Fruit fly (Drosophila melanogaster) whole organism, embryonic: ENCODE results near the gene SMC1.

Source experiments
- Adf1 ChIP-seq: fragments of 200-800 bp; sonication (Bioruptor generic); IDR thresholded peaks from 2 replicates; pipeline ENCODE4 v1.3.6; 2022; ENCODE audit warnings: missing biosample characterization, missing genetic modification characterization
- Bgb ChIP-seq: fragments of 200-800 bp; sonication (Bioruptor generic); IDR thresholded peaks from 2 replicates; pipeline ENCODE4 v1.3.6; 2022; ENCODE audit warnings: missing biosample characterization, missing genetic modification characterization; ENCODE audit not compliant: partially characterized antibody
- Blimp-1 ChIP-seq: fragments of 200-800 bp; sonication (Bioruptor generic); optimal IDR thresholded peaks from 3 replicates; lab custom pipeline; 2018; ENCODE audit warnings: missing biosample characterization, missing genetic modification characterization, mild to moderate bottlenecking, moderate library complexity, missing genetic modification reagents
- C15 ChIP-seq: fragments of 200-800 bp; sonication (Bioruptor generic); IDR thresholded peaks from 3 replicates; pipeline ENCODE4 v1.3.6; 2022; ENCODE audit warnings: missing biosample characterization, missing genetic modification characterization
- CG1024 ChIP-seq: fragments of 200-800 bp; sonication (Bioruptor generic); IDR thresholded peaks from 2 replicates; pipeline ENCODE4 v1.3.6; 2022; ENCODE audit warnings: missing biosample characterization, missing genetic modification characterization
- CG10654 ChIP-seq: fragments of 200-800 bp; sonication (Bioruptor generic); optimal IDR thresholded peaks from 2 replicates; lab custom pipeline; 2016; ENCODE audit warnings: missing biosample characterization, missing genetic modification characterization
- CG11085 ChIP-seq: fragments of 200-800 bp; sonication (Bioruptor generic); IDR thresholded peaks from 2 replicates; pipeline ENCODE4 v1.3.6; 2022; ENCODE audit warnings: missing biosample characterization, missing genetic modification characterization
- CG12155 ChIP-seq: fragments of 200-800 bp; sonication (Bioruptor generic); optimal IDR thresholded peaks from 3 replicates; lab custom pipeline; 2016; ENCODE audit warnings: missing biosample characterization, missing genetic modification characterization
- CG13287 ChIP-seq: fragments of 200-800 bp; sonication (Bioruptor generic); IDR thresholded peaks from 2 replicates; pipeline ENCODE4 v1.3.6; 2022; ENCODE audit warnings: missing biosample characterization, missing genetic modification characterization; ENCODE audit not compliant: partially characterized antibody
- CG14050 ChIP-seq: fragments of 200-800 bp; sonication (Bioruptor generic); IDR thresholded peaks from 3 replicates; pipeline ENCODE4 v1.3.6; 2022; ENCODE audit warnings: missing biosample characterization, missing genetic modification characterization
- CG15073 ChIP-seq: fragments of 200-800 bp; sonication (Bioruptor generic); optimal IDR thresholded peaks from 2 replicates; lab custom pipeline; 2016; ENCODE audit warnings: missing biosample characterization, missing genetic modification characterization
- CG18599 ChIP-seq: fragments of 200-800 bp; sonication (Bioruptor generic); optimal IDR thresholded peaks from 3 replicates; lab custom pipeline; 2017; ENCODE audit warnings: missing biosample characterization, missing genetic modification characterization, mild to moderate bottlenecking, moderate library complexity, missing genetic modification reagents
- CG2116 ChIP-seq: fragments of 200-800 bp; sonication (Bioruptor generic); optimal IDR thresholded peaks from 3 replicates; lab custom pipeline; 2018; ENCODE audit warnings: missing biosample characterization, mild to moderate bottlenecking, missing genetic modification characterization
- CG2129 ChIP-seq: fragments of 200-800 bp; sonication (Bioruptor generic); IDR thresholded peaks from 2 replicates; pipeline ENCODE4 v1.3.6; 2022; ENCODE audit warnings: missing biosample characterization, missing genetic modification characterization; ENCODE audit not compliant: partially characterized antibody
- CG4617 ChIP-seq: fragments of 200-800 bp; sonication (Bioruptor generic); optimal IDR thresholded peaks from 3 replicates; lab custom pipeline; 2016; ENCODE audit warnings: missing biosample characterization, missing genetic modification characterization, borderline replicate concordance
- CG6689 ChIP-seq: fragments of 200-800 bp; sonication (Bioruptor generic); IDR thresholded peaks from 2 replicates; pipeline ENCODE4 v1.3.6; 2022; ENCODE audit warnings: missing biosample characterization, missing genetic modification characterization
- CG8290 ChIP-seq, 3 experiments: fragments of 200-800 bp; sonication (Bioruptor generic); optimal IDR thresholded peaks; 2 replicates each; lab custom pipeline; 2016 to 2019; ENCODE audit warnings: missing biosample characterization in 3 of 3, missing genetic modification characterization in 3 of 3, mild to moderate bottlenecking in 2 of 3, moderate library complexity in 1 of 3
- CG9609 ChIP-seq: fragments of 200-800 bp; sonication (Bioruptor generic); optimal IDR thresholded peaks from 3 replicates; lab custom pipeline; 2016; ENCODE audit warnings: missing biosample characterization, missing genetic modification characterization
- CHES-1-like ChIP-seq: fragments of 200-800 bp; sonication (Bioruptor generic); optimal IDR thresholded peaks from 2 replicates; lab custom pipeline; 2016; ENCODE audit warnings: missing biosample characterization, missing genetic modification characterization
- Dfd ChIP-seq, 2 experiments: fragments of >200 bp; optimal IDR thresholded peaks; 2 replicates each; lab custom pipeline; 2017; ENCODE audit warnings: missing biosample characterization in 2 of 2, missing genetic modification characterization in 2 of 2
- H15 ChIP-seq: fragments of 200-800 bp; sonication (Bioruptor generic); IDR thresholded peaks from 3 replicates; pipeline ENCODE4 v1.3.6; 2022; ENCODE audit warnings: missing biosample characterization, missing genetic modification characterization
- HLH4C ChIP-seq: fragments of 200-800 bp; sonication (Bioruptor generic); IDR thresholded peaks from 3 replicates; pipeline ENCODE4 v1.3.6; 2022; ENCODE audit warnings: missing biosample characterization, missing genetic modification characterization; ENCODE audit not compliant: partially characterized antibody
- Hsf ChIP-seq: fragments of 200-800 bp; sonication (Bioruptor generic); optimal IDR thresholded peaks from 3 replicates; lab custom pipeline; 2016; ENCODE audit warnings: missing biosample characterization, missing genetic modification characterization
- MBD-R2 ChIP-seq: fragments of 200-800 bp; sonication (Bioruptor generic); IDR thresholded peaks from 2 replicates; pipeline ENCODE4 v1.3.6; 2022; ENCODE audit warnings: missing biosample characterization, missing genetic modification characterization
- Med ChIP-seq: fragments of 200-800 bp; sonication (Bioruptor generic); peaks from one replicate; lab custom pipeline; 2016; ENCODE audit warnings: missing biosample characterization, missing genetic modification characterization, mild to moderate bottlenecking, inconsistent platforms, moderate library complexity
- NK7.1 ChIP-seq: fragments of 200-800 bp; sonication (Bioruptor generic); optimal IDR thresholded peaks from 3 replicates; lab custom pipeline; 2016; ENCODE audit warnings: missing biosample characterization, missing genetic modification characterization
- Opbp ChIP-seq: fragments of 200-800 bp; sonication (Bioruptor generic); IDR thresholded peaks from 3 replicates; pipeline ENCODE4 v1.3.6; 2022; ENCODE audit warnings: missing biosample characterization, missing genetic modification characterization; ENCODE audit not compliant: partially characterized antibody
- PHDP ChIP-seq: fragments of 200-800 bp; sonication (Bioruptor generic); optimal IDR thresholded peaks from 3 replicates; lab custom pipeline; 2018; ENCODE audit warnings: missing biosample characterization, mild to moderate bottlenecking, missing genetic modification characterization, moderate library complexity
- Rx ChIP-seq: fragments of 200-800 bp; sonication (Bioruptor generic); IDR thresholded peaks from 2 replicates; pipeline ENCODE4 v1.3.6; 2022; ENCODE audit warnings: missing biosample characterization, missing genetic modification characterization
- Tbp ChIP-seq: fragments of >200 bp; optimal IDR thresholded peaks from 2 replicates; lab custom pipeline; 2018; ENCODE audit warnings: missing biosample characterization, missing genetic modification characterization
- ara ChIP-seq: fragments of 200-800 bp; sonication (Bioruptor generic); IDR thresholded peaks from 2 replicates; pipeline ENCODE4 v1.3.6; 2022; ENCODE audit warnings: missing biosample characterization, missing genetic modification characterization
- az2 ChIP-seq: fragments of 200-800 bp; sonication (Bioruptor generic); optimal IDR thresholded peaks from 3 replicates; lab custom pipeline; 2016; ENCODE audit warnings: missing biosample characterization, missing genetic modification characterization
- bowl ChIP-seq: fragments of 200-800 bp; sonication (Bioruptor generic); IDR thresholded peaks from 2 replicates; pipeline ENCODE4 v1.3.6; 2022; ENCODE audit warnings: missing biosample characterization, missing genetic modification characterization
- crol ChIP-seq: fragments of 200-800 bp; sonication (Bioruptor generic); IDR thresholded peaks from 2 replicates; pipeline ENCODE4 v1.3.6; 2022; ENCODE audit warnings: missing biosample characterization, missing genetic modification characterization
- crp ChIP-seq, 2 experiments: fragments of 200-800 bp; sonication (Bioruptor generic); optimal IDR thresholded peaks; 2 replicates in 1 of 2; 3 replicates in 1 of 2; lab custom pipeline; 2017; ENCODE audit warnings: missing biosample characterization in 2 of 2, missing genetic modification characterization in 2 of 2, mild to moderate bottlenecking in 1 of 2, moderate library complexity in 1 of 2
- ems ChIP-seq: fragments of 200-800 bp; sonication (Bioruptor generic); optimal IDR thresholded peaks from 3 replicates; lab custom pipeline; 2016; ENCODE audit warnings: missing biosample characterization, missing genetic modification characterization
- eve ChIP-seq, 2 experiments: fragments of >200 bp; optimal IDR thresholded peaks; 2 replicates each; lab custom pipeline; 2017; ENCODE audit warnings: missing biosample characterization in 2 of 2, missing genetic modification characterization in 2 of 2
- gro ChIP-seq: fragments of 200-800 bp; sonication (Bioruptor generic); optimal IDR thresholded peaks from 2 replicates; lab custom pipeline; 2016; ENCODE audit warnings: missing biosample characterization, missing genetic modification characterization
- kay ChIP-seq: fragments of 200-800 bp; sonication (Bioruptor generic); optimal IDR thresholded peaks from 2 replicates; lab custom pipeline; 2016; ENCODE audit warnings: missing biosample characterization, missing genetic modification characterization
- kni ChIP-seq: fragments of 200-800 bp; sonication (Bioruptor generic); optimal IDR thresholded peaks from 3 replicates; lab custom pipeline; 2017; ENCODE audit warnings: mild to moderate bottlenecking, missing biosample characterization, missing genetic modification reagents, missing genetic modification characterization
- lbe ChIP-seq: fragments of 200-800 bp; sonication (Bioruptor generic); optimal IDR thresholded peaks from 2 replicates; lab custom pipeline; 2016; ENCODE audit warnings: missing biosample characterization, mild to moderate bottlenecking, missing genetic modification characterization
- nom ChIP-seq: fragments of 200-800 bp; sonication (Bioruptor generic); optimal IDR thresholded peaks from 2 replicates; lab custom pipeline; 2017; ENCODE audit warnings: missing biosample characterization, missing genetic modification characterization, mild to moderate bottlenecking, moderate library complexity, missing genetic modification reagents
- onecut ChIP-seq: fragments of 200-800 bp; sonication (Bioruptor generic); IDR thresholded peaks from 2 replicates; pipeline ENCODE4 v1.3.6; 2022; ENCODE audit warnings: missing biosample characterization, missing genetic modification characterization
- pzg ChIP-seq: fragments of 200-800 bp; sonication (Bioruptor generic); optimal IDR thresholded peaks from 3 replicates; lab custom pipeline; 2018; ENCODE audit warnings: missing biosample characterization, mild to moderate bottlenecking, missing genetic modification characterization, moderate library complexity
- ranshi ChIP-seq: fragments of 200-800 bp; sonication (Bioruptor generic); IDR thresholded peaks from 2 replicates; pipeline ENCODE4 v1.3.6; 2022; ENCODE audit warnings: missing biosample characterization, missing genetic modification characterization
- seq ChIP-seq: fragments of 200-800 bp; sonication (Bioruptor generic); IDR thresholded peaks from 2 replicates; pipeline ENCODE4 v1.3.6; 2022; ENCODE audit warnings: missing biosample characterization, missing genetic modification characterization
- stwl ChIP-seq: fragments of 200-800 bp; sonication (Bioruptor generic); optimal IDR thresholded peaks from 3 replicates; lab custom pipeline; 2018; ENCODE audit warnings: missing biosample characterization, mild to moderate bottlenecking, missing genetic modification characterization, moderate library complexity
- unc-4 ChIP-seq: fragments of 200-800 bp; sonication (Bioruptor generic); IDR thresholded peaks from 2 replicates; pipeline ENCODE4 v1.3.6; 2022; ENCODE audit warnings: missing biosample characterization, missing genetic modification characterization; ENCODE audit not compliant: partially characterized antibody

The SMC1 gene

DNA sequence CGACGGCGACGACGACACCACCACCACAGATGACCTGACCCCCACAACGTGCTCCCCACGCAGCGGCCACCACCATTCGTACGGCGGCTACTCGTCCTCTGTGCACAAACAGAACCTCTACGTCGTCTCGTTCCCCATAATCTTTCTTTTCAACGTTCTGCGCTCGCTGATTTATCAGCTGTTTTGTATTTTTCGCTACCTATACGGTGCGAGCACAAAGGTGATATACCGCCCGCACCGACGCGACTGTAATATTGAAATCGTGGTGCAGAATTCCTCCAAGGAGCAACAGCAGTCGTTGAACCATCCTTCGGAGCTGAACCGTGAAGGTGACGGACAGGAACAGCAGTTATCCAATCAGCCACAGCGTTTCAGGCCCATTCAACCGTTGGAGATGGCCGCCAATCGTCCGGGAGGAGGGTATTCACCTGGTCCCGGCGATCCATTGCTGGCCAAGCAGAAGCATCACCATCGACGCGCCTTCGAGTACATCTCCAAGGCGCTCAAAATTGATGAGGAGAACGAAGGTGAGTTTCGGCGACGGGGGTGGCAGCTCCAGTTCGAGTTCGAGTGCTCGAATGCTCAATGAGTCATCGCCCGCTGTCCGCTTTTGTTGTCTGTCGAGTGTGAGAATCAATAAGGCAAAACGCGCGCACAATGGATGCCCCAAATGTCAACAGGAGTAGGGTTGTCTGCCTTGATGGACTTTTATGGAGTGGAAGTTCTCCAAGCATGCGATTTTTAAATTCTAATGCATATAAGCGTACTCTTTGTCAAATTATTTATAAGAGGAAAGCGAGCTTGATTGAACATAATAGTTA is 19.1 kb upstream of the SMC1 start, which contains the start of gene Miro:
Miro (minus strand) TSS at position 112 of the 821 bp plus-strand sequence.
- TF ChIP-seq CG12155 (GFP tag; lab: Kevin White, UChicago) (peak; percentile 92), Adf1 (GFP tag; lab: Robert Waterston, UW) (no peak), CG15073 (GFP tag; lab: Kevin White, UChicago) (peak; percentile 70), ranshi (GFP tag; lab: Robert Waterston, UW) (no peak), onecut (GFP tag; lab: Robert Waterston, UW) (peak; percentile 31; the same call in 1 of the 2 replicates), CG13287 (GFP tag; lab: Robert Waterston, UW) (no peak), ara (GFP tag; lab: Robert Waterston, UW) (0 out of 2 replicates have a peak, but pooled peaks have one; percentile 13), nom (peak; percentile 63), Bgb (GFP tag; lab: Robert Waterston, UW) (no peak), seq (GFP tag; lab: Robert Waterston, UW) (no peak), CG2129 (GFP tag; lab: Robert Waterston, UW) (no peak), bowl (GFP tag; lab: Robert Waterston, UW) (no peak), unc-4 (GFP tag; lab: Robert Waterston, UW) (no peak), eve (GFP tag; optimal IDR thresholded peaks at IDR 0.05; lab: Kevin White, UChicago) (no peak), Blimp-1 (no peak), lbe (GFP tag; lab: Kevin White, UChicago) (peak; percentile 23), Med (GFP tag; lab: Kevin White, UChicago) (peak; percentile 26), CG14050 (GFP tag; lab: Robert Waterston, UW) (no peak), Opbp (no peak), Dfd (GFP tag; optimal IDR thresholded peaks at IDR 0.05; lab: Kevin White, UChicago) (no peak), Hsf (GFP tag; lab: Kevin White, UChicago) (no peak), CG6689 (no peak), pzg (GFP tag; lab: Kevin White, UChicago) (peak; percentile 3), ems (GFP tag; lab: Kevin White, UChicago) (no peak), CG10654 (GFP tag; lab: Kevin White, UChicago) (no peak), Tbp (GFP tag; lab: Kevin White, UChicago) (no peak), NK7.1 (GFP tag; lab: Kevin White, UChicago) (no peak), MBD-R2 (GFP tag; lab: Robert Waterston, UW) (peak; percentile 52; the same call in 1 of the 2 replicates), Rx (GFP tag; lab: Robert Waterston, UW) (0 out of 2 replicates have a peak, but pooled peaks have one; percentile 12), crp (GFP tag; optimal IDR thresholded peaks at IDR 0.05; lab: Kevin White, UChicago) (peak in 1 of 2 experiments; percentile 71), CG11085 (GFP tag; lab: Robert Waterston, UW) (no peak), kay (peak; percentile 15)
- TF ChIP-seq, all 482 proteins: peak for 12

DNA sequence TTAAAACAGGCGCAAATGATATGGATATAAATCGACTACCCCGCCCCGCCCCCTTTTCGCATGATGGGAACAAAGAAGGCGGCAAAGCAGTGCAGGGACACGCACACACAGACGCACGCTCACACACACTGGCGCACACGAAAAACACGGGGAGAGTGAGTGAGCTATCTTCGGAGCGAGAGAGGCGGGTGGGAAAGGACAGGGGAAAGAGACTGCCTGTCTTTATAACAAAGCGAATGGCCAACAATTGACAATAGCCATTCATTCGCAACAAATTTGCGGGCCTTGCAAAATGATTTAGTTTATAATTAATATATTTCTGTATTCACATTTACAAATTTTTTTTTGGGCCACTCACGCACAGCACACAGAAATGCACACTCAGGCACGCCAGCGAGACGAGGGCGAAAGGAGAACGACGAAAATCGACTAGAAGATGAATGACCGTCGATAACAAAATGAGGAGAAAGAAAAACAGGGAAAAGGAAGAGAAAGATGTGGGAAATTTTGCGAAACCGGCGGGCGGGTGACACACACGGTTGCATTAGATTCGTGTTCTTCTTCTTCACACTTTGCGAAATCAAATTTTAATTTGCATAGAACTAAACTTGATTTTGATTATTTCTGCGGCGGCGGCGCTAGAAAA is 11.4 kb upstream of the SMC1 start:
- TF ChIP-seq HLH4C: no peak
- no peak for TF ChIP-seq PHDP (tag; lab: Kevin White, UChicago)
- TF ChIP-seq CG2116 (GFP tag; lab: Kevin White, UChicago): peak; percentile 87
- peak; percentile 25 for TF ChIP-seq CG18599 (GFP tag; lab: Kevin White, UChicago)
- no peak for TF ChIP-seq gro (GFP tag; lab: Kevin White, UChicago)
- TF ChIP-seq kni: no peak
- no peak for TF ChIP-seq CG9609 (GFP tag; lab: Kevin White, UChicago)
- no peak for TF ChIP-seq CHES-1-like
- no peak for TF ChIP-seq stwl (tag; lab: Kevin White, UChicago)
- peak; percentile 14 for TF ChIP-seq CG4617
- no peak for TF ChIP-seq az2 (GFP tag; lab: Kevin White, UChicago)
- TF ChIP-seq H15 (GFP tag; lab: Robert Waterston, UW): no peak
- TF ChIP-seq crol (GFP tag; lab: Robert Waterston, UW): peak; percentile 88
- TF ChIP-seq C15 (GFP tag; lab: Robert Waterston, UW): no peak
- TF ChIP-seq CG1024: no peak
- no peak for TF ChIP-seq CG8290 (GFP tag; optimal IDR thresholded peaks at IDR 0.05; lab: Kevin White, UChicago)
- peak in 1 of 2 experiments; percentile 18 for TF ChIP-seq CG8290 (tag; optimal IDR thresholded peaks at IDR 0.05; lab: Kevin White, UChicago)
